Worm (Caenorhabditis elegans): ENCODE data around the gene C26H9A.3.

ce11 chrIV:12684341-12684740, 45.1 kb upstream of the C26H9A.3 start, which contains the start of gene prmt-9:
- TF ChIP-seq mep-1 (tag; optimal IDR thresholded peaks at IDR 0.05) (no peak), mls-2 (tag; optimal IDR thresholded peaks at IDR 0.05) (no peak), pha-4 (tag; optimal IDR thresholded peaks at IDR 0.05) (no peak), sem-2 (GFP tag; optimal IDR thresholded peaks at IDR 0.05) (no peak), lin-13 (tag; optimal IDR thresholded peaks at IDR 0.05) (no peak), ceh-83 (GFP tag; optimal IDR thresholded peaks at IDR 0.05) (no peak), flh-1 (GFP tag; optimal IDR thresholded peaks at IDR 0.05) (no peak), nhr-12 (tag; optimal IDR thresholded peaks at IDR 0.05) (no peak), ceh-39 (tag; optimal IDR thresholded peaks at IDR 0.05) (no peak), nhr-237 (tag; optimal IDR thresholded peaks at IDR 0.05) (no peak), lsy-2 (tag; optimal IDR thresholded peaks at IDR 0.05) (no peak), snpc-4 (tag; optimal IDR thresholded peaks at IDR 0.05) (no peak), blmp-1 (tag; optimal IDR thresholded peaks at IDR 0.05) (no peak), nhr-76 (tag; optimal IDR thresholded peaks at IDR 0.05) (no peak)

Measured in whole organism, mixed stage, embryonic.